Fruit fly (Drosophila melanogaster) whole organism, embryonic: Measurements from ENCODE around the gene Exn.

Source experiments
- Aef1 ChIP-seq: fragments of 200-800 bp; sonication (Bioruptor generic); IDR thresholded peaks from 3 replicates; pipeline ENCODE4 v1.3.6; 2022; ENCODE audit warnings: missing biosample characterization, missing genetic modification characterization
- B-H1 ChIP-seq: fragments of 200-800 bp; sonication (Bioruptor generic); IDR thresholded peaks from 3 replicates; pipeline ENCODE4 v1.3.6; 2022; ENCODE audit warnings: missing biosample characterization, missing genetic modification characterization
- Bdp1 ChIP-seq: fragments of 200-800 bp; sonication (Bioruptor generic); optimal IDR thresholded peaks from 3 replicates; lab custom pipeline; 2016; ENCODE audit warnings: missing biosample characterization, missing genetic modification characterization
- BtbVII ChIP-seq: fragments of 200-800 bp; sonication (Bioruptor generic); optimal IDR thresholded peaks from 3 replicates; lab custom pipeline; 2017; ENCODE audit warnings: missing biosample characterization, mild to moderate bottlenecking, missing genetic modification characterization
- CG10543 ChIP-seq: fragments of 200-800 bp; sonication (Bioruptor generic); optimal IDR thresholded peaks from 3 replicates; lab custom pipeline; 2017; ENCODE audit warnings: missing biosample characterization, mild to moderate bottlenecking, missing genetic modification characterization, moderate library complexity
- CG11456 ChIP-seq: fragments of 200-800 bp; sonication (Bioruptor generic); IDR thresholded peaks from 3 replicates; pipeline ENCODE4 v1.3.6; 2022; ENCODE audit warnings: missing biosample characterization, missing genetic modification characterization
- CG12071 ChIP-seq: fragments of 200-800 bp; sonication (Bioruptor generic); optimal IDR thresholded peaks from 3 replicates; lab custom pipeline; 2018; ENCODE audit warnings: missing biosample characterization, mild to moderate bottlenecking, missing genetic modification characterization
- CG18011 ChIP-seq: fragments of 200-800 bp; sonication (Bioruptor generic); optimal IDR thresholded peaks from 2 replicates; lab custom pipeline; 2017; ENCODE audit warnings: missing biosample characterization, missing genetic modification characterization, mild to moderate bottlenecking, moderate library complexity, missing genotype
- CG1832 ChIP-seq: fragments of 200-800 bp; sonication (Bioruptor generic); optimal IDR thresholded peaks from 2 replicates; lab custom pipeline; 2017; ENCODE audit warnings: missing biosample characterization, mild to moderate bottlenecking, missing genetic modification characterization, inconsistent platforms
- CG7928 ChIP-seq: fragments of 200-800 bp; sonication (Bioruptor generic); optimal IDR thresholded peaks from 2 replicates; lab custom pipeline; 2017; ENCODE audit warnings: missing biosample characterization, mild to moderate bottlenecking, missing genetic modification characterization
- CG7987 ChIP-seq: fragments of 200-800 bp; sonication (Bioruptor generic); optimal IDR thresholded peaks from 2 replicates; lab custom pipeline; 2018; ENCODE audit warnings: missing biosample characterization, mild to moderate bottlenecking, missing genetic modification characterization, moderate library complexity
- CG8290 ChIP-seq, 3 experiments: fragments of 200-800 bp; sonication (Bioruptor generic); optimal IDR thresholded peaks; 2 replicates each; lab custom pipeline; 2016 to 2019; ENCODE audit warnings: missing biosample characterization in 3 of 3, missing genetic modification characterization in 3 of 3, mild to moderate bottlenecking in 2 of 3, moderate library complexity in 1 of 3
- D19B ChIP-seq: fragments of 200-800 bp; sonication (Bioruptor generic); optimal IDR thresholded peaks from 2 replicates; lab custom pipeline; 2017; ENCODE audit warnings: missing biosample characterization, mild to moderate bottlenecking, missing genetic modification characterization
- E2f2 ChIP-seq: fragments of 200-800 bp; sonication (Bioruptor generic); IDR thresholded peaks from 2 replicates; pipeline ENCODE4 v1.3.6; 2022; ENCODE audit warnings: missing biosample characterization, missing genetic modification characterization
- HmgZ ChIP-seq: fragments of 200-800 bp; sonication (Bioruptor generic); optimal IDR thresholded peaks from 2 replicates; lab custom pipeline; 2018; ENCODE audit warnings: missing biosample characterization, mild to moderate bottlenecking, missing genetic modification characterization
- Hr78 ChIP-seq, 2 experiments: fragments of 200-800 bp in 1 of 2; fragments of >200 bp in 1 of 2; sonication (Bioruptor generic) in 1 of 2; optimal IDR thresholded peaks; 2 replicates each; lab custom pipeline; 2017 to 2019; ENCODE audit warnings: missing biosample characterization in 2 of 2, missing genetic modification characterization in 2 of 2, mild to moderate bottlenecking in 1 of 2, moderate library complexity in 1 of 2
- Med ChIP-seq: fragments of 200-800 bp; sonication (Bioruptor generic); peaks from one replicate; lab custom pipeline; 2016; ENCODE audit warnings: missing biosample characterization, missing genetic modification characterization, mild to moderate bottlenecking, inconsistent platforms, moderate library complexity
- Myb ChIP-seq: fragments of 200-800 bp; sonication (Bioruptor generic); optimal IDR thresholded peaks from 2 replicates; lab custom pipeline; 2016; ENCODE audit warnings: missing biosample characterization, missing genetic modification characterization
- Pdp1 ChIP-seq, 2 experiments: fragments of 200-800 bp; sonication (Bioruptor generic); optimal IDR thresholded peaks; 3 replicates each; lab custom pipeline; 2016; ENCODE audit warnings: missing biosample characterization in 2 of 2, missing genetic modification characterization in 2 of 2, mild to moderate bottlenecking in 1 of 2, moderate library complexity in 1 of 2
- Rfx ChIP-seq: fragments of 200-800 bp; sonication (Bioruptor generic); IDR thresholded peaks from 2 replicates; pipeline ENCODE4 v1.3.6; 2022; ENCODE audit warnings: missing biosample characterization, missing genetic modification characterization
- Xbp1 ChIP-seq: fragments of 200-800 bp; sonication (Bioruptor generic); optimal IDR thresholded peaks from 3 replicates; lab custom pipeline; 2016; ENCODE audit warnings: missing biosample characterization, mild to moderate bottlenecking, missing genetic modification characterization
- ato ChIP-seq: fragments of 200-800 bp; sonication (Bioruptor generic); IDR thresholded peaks from 2 replicates; pipeline ENCODE4 v1.3.6; 2022; ENCODE audit warnings: missing biosample characterization, missing genetic modification characterization; ENCODE audit not compliant: partially characterized antibody
- chm ChIP-seq: fragments of 200-800 bp; sonication (Bioruptor generic); IDR thresholded peaks from 2 replicates; pipeline ENCODE4 v1.3.6; 2022; ENCODE audit warnings: missing biosample characterization, missing genetic modification characterization
- cwo ChIP-seq: fragments of 200-800 bp; sonication (Bioruptor generic); optimal IDR thresholded peaks from 3 replicates; lab custom pipeline; 2017; ENCODE audit warnings: missing biosample characterization, missing genetic modification characterization, mild to moderate bottlenecking, moderate library complexity, missing genetic modification reagents
- danr ChIP-seq: fragments of 200-800 bp; sonication (Bioruptor generic); IDR thresholded peaks from 2 replicates; pipeline ENCODE4 v1.3.6; 2022; ENCODE audit warnings: missing biosample characterization, missing genetic modification characterization
- dysf ChIP-seq: fragments of 200-800 bp; sonication (Bioruptor generic); IDR thresholded peaks from 3 replicates; pipeline ENCODE4 v1.3.6; 2022; ENCODE audit warnings: missing biosample characterization, missing genetic modification characterization
- eyg ChIP-seq: fragments of 200-800 bp; sonication (Bioruptor generic); optimal IDR thresholded peaks from 3 replicates; lab custom pipeline; 2016; ENCODE audit warnings: missing biosample characterization, missing genetic modification characterization
- fd64A ChIP-seq: fragments of 200-800 bp; sonication (Bioruptor generic); optimal IDR thresholded peaks from 3 replicates; lab custom pipeline; 2018; ENCODE audit warnings: missing biosample characterization, mild to moderate bottlenecking, missing genetic modification characterization
- hkb ChIP-seq, 2 experiments: fragments of 200-800 bp in 1 of 2; fragments of >200 bp in 1 of 2; sonication (Bioruptor generic) in 1 of 2; IDR thresholded peaks in 1 of 2; optimal IDR thresholded peaks in 1 of 2; 2 replicates each; pipeline versions ENCODE4 v1.3.6 to Lab custom; 2017 to 2022; ENCODE audit warnings: missing biosample characterization in 1 of 2, missing genetic modification characterization in 1 of 2
- ken ChIP-seq: fragments of 200-800 bp; sonication (Bioruptor generic); IDR thresholded peaks from 3 replicates; pipeline ENCODE4 v1.3.6; 2022; ENCODE audit warnings: missing biosample characterization, missing genetic modification characterization
- lab ChIP-seq: fragments of 200-800 bp; sonication (Bioruptor generic); optimal IDR thresholded peaks from 3 replicates; lab custom pipeline; 2017; ENCODE audit warnings: missing biosample characterization, missing genetic modification characterization, mild to moderate bottlenecking, moderate library complexity, missing genetic modification reagents
- lmd ChIP-seq: fragments of 200-800 bp; sonication (Bioruptor generic); IDR thresholded peaks from 2 replicates; pipeline ENCODE4 v1.3.6; 2022; ENCODE audit warnings: missing biosample characterization, missing genetic modification characterization
- lov ChIP-seq, 2 experiments: fragments of 200-800 bp in 1 of 2; fragments of >200 bp in 1 of 2; sonication (Bioruptor generic) in 1 of 2; IDR thresholded peaks in 1 of 2; optimal IDR thresholded peaks in 1 of 2; 2 replicates in 1 of 2; 3 replicates in 1 of 2; pipeline versions ENCODE4 v1.3.6 to Lab custom; 2017 to 2022; ENCODE audit warnings: missing biosample characterization in 1 of 2, missing genetic modification characterization in 1 of 2
- pan ChIP-seq, 4 experiments: fragments of >200 bp in 3 of 4; fragments of 200-800 bp in 1 of 4; sonication (Bioruptor generic) in 1 of 4; optimal IDR thresholded peaks in 3 of 4; IDR thresholded peaks in 1 of 4; 2 replicates each; pipeline versions ENCODE4 v1.3.6 to Lab custom; 2017 to 2022; ENCODE audit warnings: missing biosample characterization in 2 of 4, missing genetic modification characterization in 2 of 4, mixed read lengths in 1 of 4
- sc ChIP-seq, 3 experiments: fragments of >200 bp in 2 of 3; fragments of 200-800 bp in 1 of 3; sonication (Bioruptor generic) in 1 of 3; optimal IDR thresholded peaks; 2 replicates in 2 of 3; 3 replicates in 1 of 3; lab custom pipeline; 2017; ENCODE audit warnings: mild to moderate bottlenecking in 1 of 3, missing biosample characterization in 1 of 3, missing genetic modification characterization in 1 of 3, missing genetic modification reagents in 1 of 3
- schlank ChIP-seq: fragments of 200-800 bp; sonication (Bioruptor generic); optimal IDR thresholded peaks from 2 replicates; lab custom pipeline; 2018; ENCODE audit warnings: missing biosample characterization, mild to moderate bottlenecking, missing genetic modification characterization
- sens ChIP-seq: fragments of 200-800 bp; sonication (Bioruptor generic); peaks from one replicate; lab custom pipeline; 2016; ENCODE audit warnings: missing biosample characterization, missing genetic modification characterization
- slbo ChIP-seq: fragments of 200-800 bp; sonication (Bioruptor generic); IDR thresholded peaks from 2 replicates; pipeline ENCODE4 v1.3.6; 2022; ENCODE audit warnings: missing biosample characterization, missing genetic modification characterization
- so ChIP-seq: fragments of 200-800 bp; sonication (Bioruptor generic); IDR thresholded peaks from 3 replicates; pipeline ENCODE4 v1.3.6; 2022; ENCODE audit warnings: missing biosample characterization, missing genetic modification characterization
- sob ChIP-seq: fragments of 200-800 bp; sonication (Bioruptor generic); IDR thresholded peaks from 2 replicates; pipeline ENCODE4 v1.3.6; 2022; ENCODE audit warnings: missing biosample characterization, missing genetic modification characterization
- stc ChIP-seq: fragments of 200-800 bp; sonication (Bioruptor generic); IDR thresholded peaks from 2 replicates; pipeline ENCODE4 v1.3.6; 2022; ENCODE audit warnings: missing biosample characterization, missing genetic modification characterization
- tap ChIP-seq: fragments of 200-800 bp; optimal IDR thresholded peaks from 3 replicates; lab custom pipeline; 2019; ENCODE audit warnings: missing biosample characterization, mild to moderate bottlenecking, missing genetic modification characterization, moderate library complexity
- tio ChIP-seq: fragments of 200-800 bp; sonication (Bioruptor generic); optimal IDR thresholded peaks from 2 replicates; lab custom pipeline; 2017; ENCODE audit warnings: missing biosample characterization, missing genetic modification characterization, inconsistent platforms
- toy ChIP-seq: fragments of 200-800 bp; sonication (Bioruptor generic); IDR thresholded peaks from 2 replicates; pipeline ENCODE4 v1.3.6; 2022; ENCODE audit warnings: missing biosample characterization, missing genetic modification characterization
- ttk ChIP-seq: fragments of 200-800 bp; sonication (Bioruptor generic); IDR thresholded peaks from 2 replicates; pipeline ENCODE4 v2.1.2; 2022; ENCODE audit warnings: missing biosample characterization, missing genetic modification characterization
- vfl ChIP-seq: fragments of 200-800 bp; sonication (Bioruptor generic); optimal IDR thresholded peaks from 2 replicates; lab custom pipeline; 2016; ENCODE audit warnings: missing biosample characterization, missing genetic modification characterization
- zfh1 ChIP-seq: fragments of 200-800 bp; sonication (Bioruptor generic); IDR thresholded peaks from 3 replicates; pipeline ENCODE4 v1.3.6; 2022; ENCODE audit warnings: missing biosample characterization, missing genetic modification characterization

The Exn gene

dm6 chr3L:17006250-17006693 is 36.5 kb downstream of the Exn start (continued):
- TF ChIP-seq toy (GFP tag; lab: Robert Waterston, UW) (no peak), schlank (tag; lab: Kevin White, UChicago) (peak; percentile 13), CG11456 (GFP tag; lab: Robert Waterston, UW) (peak; percentile 28; the same call in 1 of the 3 replicates), CG8290 (GFP tag; optimal IDR thresholded peaks at IDR 0.05; lab: Kevin White, UChicago) (no peak), CG8290 (tag; optimal IDR thresholded peaks at IDR 0.05; lab: Kevin White, UChicago) (peak in 1 of 2 experiments; percentile 21), lov (optimal IDR thresholded peaks at IDR 0.05; lab: Kevin White, UChicago) (no peak), lov (GFP tag; IDR thresholded peaks at IDR 0.05; lab: Robert Waterston, UW) (no peak), Xbp1 (GFP tag; lab: Kevin White, UChicago) (no peak), CG1832 (no peak), B-H1 (GFP tag; lab: Robert Waterston, UW) (peak; percentile 11; the same call in 1 of the 3 replicates), CG18011 (GFP tag; lab: Kevin White, UChicago) (no peak), dysf (GFP tag; lab: Robert Waterston, UW) (peak; percentile 46; the same call in 2 of the 3 replicates), Med (peak; percentile 79), danr (GFP tag; lab: Robert Waterston, UW) (0 out of 2 replicates have a peak, but pooled peaks have one; percentile 19), so (GFP tag; lab: Robert Waterston, UW) (0 out of 3 replicates have a peak, but pooled peaks have one; percentile 41), vfl (no peak), tap (tag; lab: Kevin White, UChicago) (no peak), eyg (GFP tag; lab: Kevin White, UChicago) (no peak), HmgZ (tag; lab: Kevin White, UChicago) (peak; percentile 15), Aef1 (GFP tag; lab: Robert Waterston, UW) (peak; percentile 41; the same call in 1 of the 3 replicates), E2f2 (GFP tag; lab: Robert Waterston, UW) (no peak), CG7987 (GFP tag; lab: Kevin White, UChicago) (peak; percentile 40), ttk (GFP tag; lab: Robert Waterston, UW) (peak; percentile 24; the same call in 1 of the 2 replicates), ken (0 out of 3 replicates have a peak, but pooled peaks have one; percentile 38), zfh1 (GFP tag; lab: Robert Waterston, UW) (0 out of 3 replicates have a peak, but pooled peaks have one; percentile 21), D19B (GFP tag; lab: Kevin White, UChicago) (no peak), BtbVII (peak; percentile 12), hkb (optimal IDR thresholded peaks at IDR 0.05; lab: Kevin White, UChicago) (no peak), hkb (GFP tag; IDR thresholded peaks at IDR 0.05; lab: Robert Waterston, UW) (no peak), pan (optimal IDR thresholded peaks at IDR 0.05; lab: Kevin White, UChicago) (no peak), pan (GFP tag; optimal IDR thresholded peaks at IDR 0.05 in 1 of 2, IDR thresholded peaks at IDR 0.05 in 1 of 2) (peak in 1 of 2 experiments; percentile 55), CG7928 (GFP tag; lab: Kevin White, UChicago) (peak; percentile 14), sens (peak; percentile 75), Bdp1 (GFP tag; lab: Kevin White, UChicago) (peak; percentile 4), CG12071 (peak; percentile 34), lab (GFP tag; lab: Kevin White, UChicago) (peak; percentile 59), fd64A (GFP tag; lab: Kevin White, UChicago) (no peak), stc (GFP tag; lab: Robert Waterston, UW) (0 out of 2 replicates have a peak, but pooled peaks have one; percentile 15), Rfx (GFP tag; lab: Robert Waterston, UW) (peak; percentile 40), lmd (GFP tag; lab: Robert Waterston, UW) (peak; percentile 30; the same call in 1 of the 2 replicates), CG10543 (GFP tag; lab: Kevin White, UChicago) (peak; percentile 30), cwo (peak; percentile 20), slbo (GFP tag; lab: Robert Waterston, UW) (peak; percentile 53), tio (GFP tag; lab: Kevin White, UChicago) (no peak), Pdp1 (GFP tag; optimal IDR thresholded peaks at IDR 0.05; lab: Kevin White, UChicago) (peak in 1 of 2 experiments; percentile 8), Hr78 (GFP tag; optimal IDR thresholded peaks at IDR 0.05; lab: Kevin White, UChicago) (peak in 1 of 2 experiments; percentile 35), sc (optimal IDR thresholded peaks at IDR 0.05; lab: Kevin White, UChicago) (no peak), sc (GFP tag; optimal IDR thresholded peaks at IDR 0.05; lab: Kevin White, UChicago) (no peak), ato (no peak), chm (GFP tag; lab: Robert Waterston, UW) (no peak; the same call in 1 of the 2 replicates), sob (GFP tag; lab: Robert Waterston, UW) (0 out of 2 replicates have a peak, but pooled peaks have one; percentile 43), Myb (GFP tag; lab: Kevin White, UChicago) (no peak)
